3 fruit fly cellular contexts compared by ENCODE assay signal in genomic region chrX:11695883-11696211, dm6.
TF ChIP-seq lines count a peak whose summit lies in the region.

No protein-coding gene starts in this region.

- no peak for TF ChIP-seq CTCF in whole organism, embryonic (GFP tag; optimal IDR thresholded peaks at IDR 0.05; lab: Kevin White, UChicago)

TF ChIP-seq in whole organism, embryonic, 481 proteins besides CTCF, POLR2A, EP300 and RAD21:
- peak in 1 of 2 experiments; percentile 4 for TF ChIP-seq tll (GFP tag; optimal IDR thresholded peaks at IDR 0.05; lab: Kevin White, UChicago)
- TF ChIP-seq ase (GFP tag; IDR thresholded peaks at IDR 0.05; lab: Robert Waterston, UW): no peak
- no peak for TF ChIP-seq CG8281 (tag; optimal IDR thresholded peaks at IDR 0.05; lab: Kevin White, UChicago)
- peak; percentile 88 for TF ChIP-seq Deaf1 (tag; optimal IDR thresholded peaks at IDR 0.05; lab: Kevin White, UChicago)
- TF ChIP-seq Trl (optimal IDR thresholded peaks at IDR 0.05; lab: Kevin White, UChicago): peak in 1 of 2 experiments; percentile 18
- no peak for TF ChIP-seq Trl (GFP tag; optimal IDR thresholded peaks at IDR 0.05; lab: Kevin White, UChicago)
- peak; percentile 92 for TF ChIP-seq pfk (GFP tag; optimal IDR thresholded peaks at IDR 0.05; lab: Kevin White, UChicago)
- TF ChIP-seq CG6813 (GFP tag; optimal IDR thresholded peaks at IDR 0.05; lab: Kevin White, UChicago): no peak
- TF ChIP-seq hkb (optimal IDR thresholded peaks at IDR 0.05; lab: Kevin White, UChicago): no peak
- TF ChIP-seq hkb (GFP tag; IDR thresholded peaks at IDR 0.05; lab: Robert Waterston, UW): 0 out of 2 replicates have a peak, but pooled peaks have one; percentile 12
- no peak for TF ChIP-seq org-1 (GFP tag; optimal IDR thresholded peaks at IDR 0.05; lab: Kevin White, UChicago)
- TF ChIP-seq CG7928 (GFP tag; optimal IDR thresholded peaks at IDR 0.05; lab: Kevin White, UChicago): no peak
- TF ChIP-seq sens (GFP tag; lab: Kevin White, UChicago): peak; percentile 44
- TF ChIP-seq CG2199 (GFP tag; IDR thresholded peaks at IDR 0.05; lab: Robert Waterston, UW): 0 out of 3 replicates have a peak, but pooled peaks have one; percentile 54
- TF ChIP-seq CkIIα-i1 (GFP tag; IDR thresholded peaks at IDR 0.05; lab: Robert Waterston, UW): no peak
- 0 out of 2 replicates have a peak, but pooled peaks have one; percentile 16 for TF ChIP-seq bbx (GFP tag; IDR thresholded peaks at IDR 0.05; lab: Robert Waterston, UW; ENCODE audit: partially characterized antibody)

TF ChIP-seq in whole organism, prepupa, 60 proteins besides CTCF, POLR2A, EP300 and RAD21:
- TF ChIP-seq CG7368 (GFP tag; optimal IDR thresholded peaks at IDR 0.05; lab: Kevin White, UChicago) (no peak), Eip75B (GFP tag; optimal IDR thresholded peaks at IDR 0.05; lab: Kevin White, UChicago) (no peak), svp (GFP tag; lab: Kevin White, UChicago) (peak; percentile 58), CG6163 (GFP tag; IDR thresholded peaks at IDR 0.05; lab: Robert Waterston, UW) (peak; percentile 39; the same call in 1 of the 3 replicates), dac (GFP tag; optimal IDR thresholded peaks at IDR 0.05; lab: Kevin White, UChicago) (no peak), CG11902 (GFP tag; optimal IDR thresholded peaks at IDR 0.05; lab: Kevin White, UChicago) (no peak)

TF ChIP-seq in whole organism, pupa, 21 proteins besides CTCF, POLR2A, EP300 and RAD21:
- 0 out of 3 replicates have a peak, but pooled peaks have one; percentile 18 for TF ChIP-seq CG4496 (GFP tag; IDR thresholded peaks at IDR 0.05; lab: Robert Waterston, UW)
- TF ChIP-seq rn (GFP tag; IDR thresholded peaks at IDR 0.05; lab: Robert Waterston, UW): no peak
- TF ChIP-seq gl (tag; optimal IDR thresholded peaks at IDR 0.05; lab: Kevin White, UChicago): peak; percentile 32
- 0 out of 2 replicates have a peak, but pooled peaks have one; percentile 19 for TF ChIP-seq CG12605 (GFP tag; IDR thresholded peaks at IDR 0.05; lab: Robert Waterston, UW)
TF ChIP-seq in whole organism, pupa: peak in this region for 3.
